Fruit fly (Drosophila melanogaster) whole organism, embryonic: ENCODE data around the gene Ube3a.

Source experiments
- Asciz ChIP-seq: fragments of 200-800 bp; sonication (Bioruptor generic); optimal IDR thresholded peaks from 2 replicates; lab custom pipeline; 2017; ENCODE audit warnings: missing biosample characterization, mild to moderate bottlenecking, missing genetic modification characterization, missing genetic modification reagents
- B-H2 ChIP-seq: fragments of 200-800 bp; sonication (Bioruptor generic); optimal IDR thresholded peaks from 2 replicates; lab custom pipeline; 2018; ENCODE audit warnings: missing biosample characterization, mild to moderate bottlenecking, missing genetic modification characterization
- CG10565 ChIP-seq: fragments of 200-800 bp; sonication (Bioruptor generic); optimal IDR thresholded peaks from 3 replicates; lab custom pipeline; 2016; ENCODE audit warnings: missing biosample characterization, mild to moderate bottlenecking, missing genetic modification characterization
- CG11456 ChIP-seq: fragments of 200-800 bp; sonication (Bioruptor generic); IDR thresholded peaks from 3 replicates; pipeline ENCODE4 v1.3.6; 2022; ENCODE audit warnings: missing biosample characterization, missing genetic modification characterization
- CG11504 ChIP-seq: fragments of 200-800 bp; sonication (Bioruptor generic); optimal IDR thresholded peaks from 3 replicates; lab custom pipeline; 2019; ENCODE audit warnings: missing biosample characterization, mild to moderate bottlenecking, missing genetic modification characterization, moderate library complexity
- CG13894 ChIP-seq: fragments of 200-800 bp; sonication (Bioruptor generic); optimal IDR thresholded peaks from 3 replicates; lab custom pipeline; 2018; ENCODE audit warnings: missing biosample characterization, mild to moderate bottlenecking, missing genetic modification characterization, moderate library complexity
- CG14014 ChIP-seq: fragments of 200-800 bp; sonication (Bioruptor generic); IDR thresholded peaks from 2 replicates; pipeline ENCODE4 v1.3.6; 2022; ENCODE audit warnings: missing biosample characterization, missing genetic modification characterization
- CG15269 ChIP-seq: fragments of 200-800 bp; sonication (Bioruptor generic); optimal IDR thresholded peaks from 2 replicates; lab custom pipeline; 2018; ENCODE audit warnings: missing biosample characterization, mild to moderate bottlenecking, missing genetic modification characterization, moderate library complexity
- CG17361 ChIP-seq: fragments of 200-800 bp; sonication (Bioruptor generic); IDR thresholded peaks from 3 replicates; pipeline ENCODE4 v1.3.6; 2022; ENCODE audit warnings: missing biosample characterization, missing genetic modification characterization
- CG1832 ChIP-seq: fragments of 200-800 bp; sonication (Bioruptor generic); optimal IDR thresholded peaks from 2 replicates; lab custom pipeline; 2017; ENCODE audit warnings: missing biosample characterization, mild to moderate bottlenecking, missing genetic modification characterization, inconsistent platforms
- CG18619 ChIP-seq: fragments of 200-800 bp; sonication (Bioruptor generic); optimal IDR thresholded peaks from 3 replicates; lab custom pipeline; 2017; ENCODE audit warnings: missing biosample characterization, mild to moderate bottlenecking, missing genetic modification characterization
- CG2678 ChIP-seq: fragments of 200-800 bp; sonication (Bioruptor generic); optimal IDR thresholded peaks from 3 replicates; lab custom pipeline; 2019; ENCODE audit warnings: missing biosample characterization, mild to moderate bottlenecking, missing genetic modification characterization, moderate library complexity
- CG2712 ChIP-seq: fragments of 200-800 bp; optimal IDR thresholded peaks from 3 replicates; lab custom pipeline; 2019; ENCODE audit warnings: missing biosample characterization, mild to moderate bottlenecking, missing genetic modification characterization, moderate library complexity
- CG33557 ChIP-seq: fragments of 200-800 bp; sonication (Bioruptor generic); optimal IDR thresholded peaks from 2 replicates; lab custom pipeline; 2019; ENCODE audit warnings: missing biosample characterization, mild to moderate bottlenecking, missing genetic modification characterization, moderate library complexity
- CG7357 ChIP-seq: fragments of 200-800 bp; sonication (Bioruptor generic); IDR thresholded peaks from 3 replicates; pipeline ENCODE4 v1.3.6; 2022; ENCODE audit warnings: missing biosample characterization, missing genetic modification characterization
- CG7839 ChIP-seq: fragments of 200-800 bp; sonication (Bioruptor generic); optimal IDR thresholded peaks from 3 replicates; lab custom pipeline; 2018; ENCODE audit warnings: missing biosample characterization, mild to moderate bottlenecking, missing genetic modification characterization, moderate library complexity
- CG9932 ChIP-seq: fragments of 200-800 bp; sonication (Bioruptor generic); IDR thresholded peaks from 2 replicates; pipeline ENCODE4 v1.3.6; 2022; ENCODE audit warnings: missing biosample characterization, missing genetic modification characterization
- CTCF ChIP-seq: fragments of 200-800 bp; sonication (Bioruptor generic); optimal IDR thresholded peaks from 2 replicates; lab custom pipeline; 2017; ENCODE audit warnings: missing biosample characterization, mild to moderate bottlenecking, missing genetic modification characterization, moderate library complexity
- D19A ChIP-seq: fragments of 200-800 bp; optimal IDR thresholded peaks from 3 replicates; lab custom pipeline; 2019; ENCODE audit warnings: missing biosample characterization, mild to moderate bottlenecking, missing genetic modification characterization, moderate library complexity
- Dad ChIP-seq: fragments of 200-800 bp; sonication (Bioruptor generic); optimal IDR thresholded peaks from 3 replicates; lab custom pipeline; 2016; ENCODE audit warnings: missing biosample characterization, missing genetic modification characterization
- Dbx ChIP-seq: fragments of 200-800 bp; sonication (Bioruptor generic); IDR thresholded peaks from 3 replicates; pipeline ENCODE4 v1.3.6; 2022; ENCODE audit warnings: missing biosample characterization, missing genetic modification characterization
- Deaf1 ChIP-seq: fragments of 200-800 bp; optimal IDR thresholded peaks from 3 replicates; lab custom pipeline; 2019; ENCODE audit warnings: missing biosample characterization, mild to moderate bottlenecking, missing genetic modification characterization, moderate library complexity
- E2f1 ChIP-seq: fragments of 200-800 bp; sonication (Bioruptor generic); IDR thresholded peaks from 2 replicates; pipeline ENCODE4 v1.3.6; 2022; ENCODE audit warnings: missing biosample characterization, missing genetic modification characterization
- Fer1 ChIP-seq: fragments of 200-800 bp; sonication (Bioruptor generic); optimal IDR thresholded peaks from 2 replicates; lab custom pipeline; 2017; ENCODE audit warnings: missing biosample characterization, mild to moderate bottlenecking, missing genetic modification characterization
- HmgZ ChIP-seq: fragments of 200-800 bp; sonication (Bioruptor generic); optimal IDR thresholded peaks from 2 replicates; lab custom pipeline; 2018; ENCODE audit warnings: missing biosample characterization, mild to moderate bottlenecking, missing genetic modification characterization
- Hr51 ChIP-seq, 2 experiments: fragments of 200-800 bp; sonication (Bioruptor generic); optimal IDR thresholded peaks; 2 replicates in 1 of 2; 3 replicates in 1 of 2; lab custom pipeline; 2016 to 2018; ENCODE audit warnings: missing biosample characterization in 2 of 2, missing genetic modification characterization in 2 of 2, mild to moderate bottlenecking in 1 of 2, moderate library complexity in 1 of 2
- Lpt ChIP-seq: fragments of >200 bp; optimal IDR thresholded peaks from 2 replicates; lab custom pipeline; 2018; ENCODE audit warnings: missing biosample characterization, missing genetic modification characterization
- Meics ChIP-seq: fragments of 200-800 bp; sonication (Bioruptor generic); optimal IDR thresholded peaks from 2 replicates; lab custom pipeline; 2017; ENCODE audit warnings: missing biosample characterization, mild to moderate bottlenecking, missing genetic modification characterization
- NC2β ChIP-seq: fragments of 200-800 bp; sonication (Bioruptor generic); optimal IDR thresholded peaks from 2 replicates; lab custom pipeline; 2016; ENCODE audit warnings: missing biosample characterization, missing genetic modification characterization
- NfI ChIP-seq: fragments of 200-800 bp; sonication (Bioruptor generic); optimal IDR thresholded peaks from 3 replicates; lab custom pipeline; 2018; ENCODE audit warnings: missing biosample characterization, mild to moderate bottlenecking, missing genetic modification characterization, moderate library complexity
- Opbp ChIP-seq: fragments of 200-800 bp; sonication (Bioruptor generic); IDR thresholded peaks from 3 replicates; pipeline ENCODE4 v1.3.6; 2022; ENCODE audit warnings: missing biosample characterization, missing genetic modification characterization; ENCODE audit not compliant: partially characterized antibody
- Vsx1 ChIP-seq: fragments of 200-800 bp; sonication (Bioruptor generic); optimal IDR thresholded peaks from 2 replicates; lab custom pipeline; 2017; ENCODE audit warnings: missing biosample characterization, mild to moderate bottlenecking, missing genetic modification characterization, missing genetic modification reagents
- Xbp1 ChIP-seq: fragments of 200-800 bp; sonication (Bioruptor generic); optimal IDR thresholded peaks from 3 replicates; lab custom pipeline; 2016; ENCODE audit warnings: missing biosample characterization, mild to moderate bottlenecking, missing genetic modification characterization
- abd-A ChIP-seq: fragments of 200-800 bp; sonication (Bioruptor generic); optimal IDR thresholded peaks from 3 replicates; lab custom pipeline; 2019; ENCODE audit warnings: missing biosample characterization, mild to moderate bottlenecking, missing genetic modification characterization, moderate library complexity
- aop ChIP-seq: fragments of 200-800 bp; sonication (Bioruptor generic); IDR thresholded peaks from 2 replicates; pipeline ENCODE4 v1.3.6; 2022; ENCODE audit warnings: missing biosample characterization, missing genetic modification characterization
- ash1 ChIP-seq: fragments of 200-800 bp; sonication (Bioruptor generic); optimal IDR thresholded peaks from 2 replicates; lab custom pipeline; 2018; ENCODE audit warnings: missing biosample characterization, mild to moderate bottlenecking, missing genetic modification characterization
- chif ChIP-seq, 2 experiments: fragments of 200-800 bp; sonication (Bioruptor generic); optimal IDR thresholded peaks; 3 replicates each; lab custom pipeline; 2016; ENCODE audit warnings: missing biosample characterization in 2 of 2, missing genetic modification characterization in 2 of 2
- chm ChIP-seq: fragments of 200-800 bp; sonication (Bioruptor generic); IDR thresholded peaks from 2 replicates; pipeline ENCODE4 v1.3.6; 2022; ENCODE audit warnings: missing biosample characterization, missing genetic modification characterization
- ci ChIP-seq: fragments of 200-800 bp; sonication (Bioruptor generic); IDR thresholded peaks from 3 replicates; pipeline ENCODE4 v1.3.6; 2022; ENCODE audit warnings: missing biosample characterization, missing genetic modification characterization
- dan ChIP-seq: fragments of 200-800 bp; sonication (Bioruptor generic); IDR thresholded peaks from 2 replicates; pipeline ENCODE4 v1.3.6; 2022; ENCODE audit warnings: missing biosample characterization, missing genetic modification characterization
- dmrt99B ChIP-seq: fragments of 200-800 bp; sonication (Bioruptor generic); optimal IDR thresholded peaks from 2 replicates; lab custom pipeline; 2018; ENCODE audit warnings: missing biosample characterization, mild to moderate bottlenecking, missing genetic modification characterization, moderate library complexity
- dysf ChIP-seq: fragments of 200-800 bp; sonication (Bioruptor generic); IDR thresholded peaks from 3 replicates; pipeline ENCODE4 v1.3.6; 2022; ENCODE audit warnings: missing biosample characterization, missing genetic modification characterization
- grau ChIP-seq: fragments of 200-800 bp; optimal IDR thresholded peaks from 3 replicates; lab custom pipeline; 2019; ENCODE audit warnings: missing biosample characterization, mild to moderate bottlenecking, missing genetic modification characterization, moderate library complexity
- inv ChIP-seq: fragments of 200-800 bp; sonication (Bioruptor generic); IDR thresholded peaks from 2 replicates; pipeline ENCODE4 v1.3.6; 2022; ENCODE audit warnings: missing biosample characterization, missing genetic modification characterization; ENCODE audit not compliant: partially characterized antibody
- lab ChIP-seq: fragments of 200-800 bp; sonication (Bioruptor generic); optimal IDR thresholded peaks from 3 replicates; lab custom pipeline; 2017; ENCODE audit warnings: missing biosample characterization, missing genetic modification characterization, mild to moderate bottlenecking, moderate library complexity, missing genetic modification reagents
- lilli ChIP-seq: fragments of 200-800 bp; sonication (Bioruptor generic); optimal IDR thresholded peaks from 3 replicates; lab custom pipeline; 2016; ENCODE audit warnings: missing biosample characterization, missing genetic modification characterization
- onecut ChIP-seq: fragments of 200-800 bp; sonication (Bioruptor generic); IDR thresholded peaks from 2 replicates; pipeline ENCODE4 v1.3.6; 2022; ENCODE audit warnings: missing biosample characterization, missing genetic modification characterization
- pan ChIP-seq, 4 experiments: fragments of >200 bp in 3 of 4; fragments of 200-800 bp in 1 of 4; sonication (Bioruptor generic) in 1 of 4; optimal IDR thresholded peaks in 3 of 4; IDR thresholded peaks in 1 of 4; 2 replicates each; pipeline versions ENCODE4 v1.3.6 to Lab custom; 2017 to 2022; ENCODE audit warnings: missing biosample characterization in 2 of 4, missing genetic modification characterization in 2 of 4, mixed read lengths in 1 of 4
- sug ChIP-seq: fragments of 200-800 bp; optimal IDR thresholded peaks from 2 replicates; lab custom pipeline; 2019; ENCODE audit warnings: missing biosample characterization, mild to moderate bottlenecking, missing genetic modification characterization, moderate library complexity
- tna ChIP-seq: fragments of 200-800 bp; sonication (Bioruptor generic); IDR thresholded peaks from 2 replicates; pipeline ENCODE4 v1.3.6; 2022; ENCODE audit warnings: missing biosample characterization, missing genetic modification characterization; ENCODE audit not compliant: partially characterized antibody

Ube3a gene

DNA sequence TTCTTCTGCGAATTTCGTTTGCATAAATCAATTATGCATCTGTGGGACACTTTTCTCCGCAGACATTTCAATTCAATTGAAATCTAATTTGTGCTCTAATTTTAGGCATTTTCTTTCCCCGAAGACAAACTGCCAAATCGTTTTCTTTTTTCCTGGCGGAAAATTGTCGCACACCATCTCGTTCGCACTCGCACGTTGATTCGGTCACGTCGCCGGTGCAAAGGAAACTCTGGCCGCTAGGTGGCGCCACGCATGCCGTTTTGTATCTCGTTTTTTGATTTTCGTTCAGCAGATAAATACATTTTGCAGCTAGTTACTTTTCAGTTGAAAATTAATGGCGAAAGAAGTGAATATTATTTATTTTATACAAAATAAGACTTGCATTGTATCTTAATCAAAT is 37.9 kb upstream of the Ube3a start (continued):
- peak; percentile 46 for TF ChIP-seq CG11504 (tag; lab: Kevin White, UChicago)
- 0 out of 3 replicates have a peak, but pooled peaks have one; percentile 11 for TF ChIP-seq CG17361 (GFP tag; lab: Robert Waterston, UW)
- TF ChIP-seq chm = peak; percentile 77
- TF ChIP-seq aop (GFP tag; lab: Robert Waterston, UW) = no peak
- TF ChIP-seq inv (GFP tag; lab: Robert Waterston, UW) = no peak
- peak; percentile 18; the same call in 2 of the 3 replicates for TF ChIP-seq Dbx (GFP tag; lab: Robert Waterston, UW)
- peak; percentile 91 for TF ChIP-seq CTCF
- no peak for TF ChIP-seq CG7357 (GFP tag; lab: Robert Waterston, UW)
- TF ChIP-seq CG18619 (GFP tag; lab: Kevin White, UChicago) = peak; percentile 26
- TF ChIP-seq CG15269 (tag; lab: Kevin White, UChicago) = peak; percentile 30
- TF ChIP-seq CG2712 (tag; lab: Kevin White, UChicago) = no peak
- TF ChIP-seq Vsx1 (GFP tag; lab: Kevin White, UChicago) = peak; percentile 5
- no peak; the same call in 2 of the 3 replicates for TF ChIP-seq CG11456 (GFP tag; lab: Robert Waterston, UW)
- TF ChIP-seq chif (GFP tag; optimal IDR thresholded peaks at IDR 0.05; lab: Kevin White, UChicago) = no peak
- peak; percentile 10 for TF ChIP-seq NfI (GFP tag; lab: Kevin White, UChicago)
- peak; percentile 8; the same call in 1 of the 2 replicates for TF ChIP-seq CG9932
- peak; percentile 22 for TF ChIP-seq grau (tag; lab: Kevin White, UChicago)
- TF ChIP-seq tna (GFP tag; lab: Robert Waterston, UW) = no peak
- TF ChIP-seq Dad (GFP tag; lab: Kevin White, UChicago) = no peak
- TF ChIP-seq abd-A (tag; lab: Kevin White, UChicago) = peak; percentile 24
- TF ChIP-seq HmgZ (tag; lab: Kevin White, UChicago) = peak; percentile 24
- TF ChIP-seq Asciz (GFP tag; lab: Kevin White, UChicago) = peak; percentile 6
- TF ChIP-seq CG10565 (GFP tag; lab: Kevin White, UChicago) = no peak
- peak; percentile 55 for TF ChIP-seq ash1
- TF ChIP-seq D19A (tag; lab: Kevin White, UChicago) = peak; percentile 35
- TF ChIP-seq CG2678 = peak; percentile 27
- peak; percentile 20 for TF ChIP-seq Fer1 (GFP tag; lab: Kevin White, UChicago)
- TF ChIP-seq Hr51 (GFP tag; optimal IDR thresholded peaks at IDR 0.05; lab: Kevin White, UChicago) = peak in 1 of 2 experiments; percentile 19
- no peak for TF ChIP-seq pan (optimal IDR thresholded peaks at IDR 0.05; lab: Kevin White, UChicago)
- peak in 1 of 2 experiments; percentile 36 for TF ChIP-seq pan (GFP tag; optimal IDR thresholded peaks at IDR 0.05 in 1 of 2, IDR thresholded peaks at IDR 0.05 in 1 of 2)
- peak; percentile 23 for TF ChIP-seq dmrt99B (tag; lab: Kevin White, UChicago)
- TF ChIP-seq Meics (GFP tag; lab: Kevin White, UChicago) = peak; percentile 38
- TF ChIP-seq onecut (GFP tag; lab: Robert Waterston, UW) = peak; percentile 41; the same call in 1 of the 2 replicates
- TF ChIP-seq B-H2 (GFP tag; lab: Kevin White, UChicago) = peak; percentile 18
- TF ChIP-seq dysf (GFP tag; lab: Robert Waterston, UW) = peak; percentile 21; the same call in 1 of the 3 replicates
- no peak for TF ChIP-seq NC2β (GFP tag; lab: Kevin White, UChicago)
- peak; percentile 25 for TF ChIP-seq lab (GFP tag; lab: Kevin White, UChicago)
- peak; percentile 9 for TF ChIP-seq Deaf1 (tag; lab: Kevin White, UChicago)
- TF ChIP-seq lilli (GFP tag; lab: Kevin White, UChicago) = peak; percentile 9
- peak; percentile 44 for TF ChIP-seq sug (tag; lab: Kevin White, UChicago)
- TF ChIP-seq Opbp (GFP tag; lab: Robert Waterston, UW) = 0 out of 3 replicates have a peak, but pooled peaks have one; percentile 20
- TF ChIP-seq CG13894 (tag; lab: Kevin White, UChicago) = peak; percentile 22
- TF ChIP-seq CG33557 (GFP tag; lab: Kevin White, UChicago) = no peak
- TF ChIP-seq CG1832 (GFP tag; lab: Kevin White, UChicago) = peak; percentile 40
- peak; percentile 83 for TF ChIP-seq ci (GFP tag; lab: Robert Waterston, UW)
- TF ChIP-seq Xbp1 (GFP tag; lab: Kevin White, UChicago) = peak; percentile 4
- no peak for TF ChIP-seq Lpt
- TF ChIP-seq CG14014 (GFP tag; lab: Robert Waterston, UW) = peak; percentile 35; the same call in 1 of the 2 replicates
- TF ChIP-seq E2f1 = no peak
- TF ChIP-seq dan (GFP tag; lab: Robert Waterston, UW) = no peak
- TF ChIP-seq CG7839 = peak; percentile 19
